Fruit fly (Drosophila melanogaster) whole organism, embryonic: ENCODE data around the gene Neto.

Experiments
- Abd-B ChIP-seq: fragments of 200-800 bp; sonication (Bioruptor generic); optimal IDR thresholded peaks from 2 replicates; lab custom pipeline; 2018; ENCODE audit warnings: missing biosample characterization, mild to moderate bottlenecking, missing genetic modification characterization, moderate library complexity
- Atf-2 ChIP-seq: fragments of 200-800 bp; sonication (Bioruptor generic); optimal IDR thresholded peaks from 2 replicates; lab custom pipeline; 2016; ENCODE audit warnings: missing biosample characterization, missing genetic modification characterization
- CG10462 ChIP-seq: fragments of 200-800 bp; sonication (Bioruptor generic); optimal IDR thresholded peaks from 2 replicates; lab custom pipeline; 2016; ENCODE audit warnings: missing biosample characterization, missing genetic modification characterization
- CG10979 ChIP-seq: fragments of 200-800 bp; sonication (Bioruptor generic); optimal IDR thresholded peaks from 2 replicates; lab custom pipeline; 2018; ENCODE audit warnings: missing biosample characterization, mild to moderate bottlenecking, missing genetic modification characterization, moderate library complexity
- CG12104 ChIP-seq: fragments of 200-800 bp; sonication (Bioruptor generic); optimal IDR thresholded peaks from 3 replicates; lab custom pipeline; 2016; ENCODE audit warnings: missing biosample characterization, missing genetic modification characterization
- CG12299 ChIP-seq: fragments of 200-800 bp; sonication (Bioruptor generic); optimal IDR thresholded peaks from 2 replicates; lab custom pipeline; 2018; ENCODE audit warnings: missing biosample characterization, mild to moderate bottlenecking, missing genetic modification characterization
- CG16863 ChIP-seq: fragments of 200-800 bp; sonication (Bioruptor generic); optimal IDR thresholded peaks from 3 replicates; lab custom pipeline; 2016; ENCODE audit warnings: missing biosample characterization, missing genetic modification characterization
- CG1792 ChIP-seq: fragments of 200-800 bp; sonication (Bioruptor generic); optimal IDR thresholded peaks from 2 replicates; lab custom pipeline; 2016; ENCODE audit warnings: missing biosample characterization, missing genetic modification characterization
- CG2116 ChIP-seq: fragments of 200-800 bp; sonication (Bioruptor generic); optimal IDR thresholded peaks from 3 replicates; lab custom pipeline; 2018; ENCODE audit warnings: missing biosample characterization, mild to moderate bottlenecking, missing genetic modification characterization
- CG3407 ChIP-seq: fragments of 200-800 bp; sonication (Bioruptor generic); optimal IDR thresholded peaks from 2 replicates; lab custom pipeline; 2018; ENCODE audit warnings: missing biosample characterization, mild to moderate bottlenecking, missing genetic modification characterization
- CG3995 ChIP-seq: fragments of 200-800 bp; sonication (Bioruptor generic); optimal IDR thresholded peaks from 3 replicates; lab custom pipeline; 2016; ENCODE audit warnings: missing biosample characterization, missing genetic modification characterization
- CG4282 ChIP-seq: fragments of 200-800 bp; sonication (Bioruptor generic); optimal IDR thresholded peaks from 2 replicates; lab custom pipeline; 2016; ENCODE audit warnings: missing biosample characterization, missing genetic modification characterization
- CG4617 ChIP-seq: fragments of 200-800 bp; sonication (Bioruptor generic); optimal IDR thresholded peaks from 3 replicates; lab custom pipeline; 2016; ENCODE audit warnings: missing biosample characterization, missing genetic modification characterization, borderline replicate concordance
- CG5180 ChIP-seq: fragments of 200-800 bp; sonication (Bioruptor generic); optimal IDR thresholded peaks from 3 replicates; lab custom pipeline; 2017; ENCODE audit warnings: missing biosample characterization, missing genetic modification characterization, mild to moderate bottlenecking, moderate library complexity, missing genetic modification reagents
- CG6854 ChIP-seq: fragments of 200-800 bp; sonication (Bioruptor generic); optimal IDR thresholded peaks from 3 replicates; lab custom pipeline; 2017; ENCODE audit warnings: missing biosample characterization, mild to moderate bottlenecking, missing genetic modification characterization
- CG8281 ChIP-seq: fragments of 200-800 bp; sonication (Bioruptor generic); optimal IDR thresholded peaks from 2 replicates; lab custom pipeline; 2018; ENCODE audit warnings: missing biosample characterization, mild to moderate bottlenecking, missing genetic modification characterization, moderate library complexity
- CG9797 ChIP-seq: fragments of 200-800 bp; sonication (Bioruptor generic); optimal IDR thresholded peaks from 3 replicates; lab custom pipeline; 2018; ENCODE audit warnings: missing biosample characterization, mild to moderate bottlenecking, missing genetic modification characterization
- Dfd ChIP-seq, 2 experiments: fragments of >200 bp; optimal IDR thresholded peaks; 2 replicates each; lab custom pipeline; 2017; ENCODE audit warnings: missing biosample characterization in 2 of 2, missing genetic modification characterization in 2 of 2
- E2f1 ChIP-seq: fragments of 200-800 bp; sonication (Bioruptor generic); IDR thresholded peaks from 2 replicates; pipeline ENCODE4 v1.3.6; 2022; ENCODE audit warnings: missing biosample characterization, missing genetic modification characterization
- ERR ChIP-seq: fragments of 200-800 bp; sonication (Bioruptor generic); optimal IDR thresholded peaks from 2 replicates; lab custom pipeline; 2016; ENCODE audit warnings: missing biosample characterization, missing genetic modification characterization
- Fer2 ChIP-seq: fragments of 200-800 bp; sonication (Bioruptor generic); optimal IDR thresholded peaks from 2 replicates; lab custom pipeline; 2018; ENCODE audit warnings: missing biosample characterization, mild to moderate bottlenecking, missing genetic modification characterization, moderate library complexity
- HLH3B ChIP-seq: fragments of 200-800 bp; sonication (Bioruptor generic); IDR thresholded peaks from 2 replicates; pipeline ENCODE4 v1.3.6; 2022; ENCODE audit warnings: missing biosample characterization, missing genetic modification characterization
- Hr51 ChIP-seq, 2 experiments: fragments of 200-800 bp; sonication (Bioruptor generic); optimal IDR thresholded peaks; 2 replicates in 1 of 2; 3 replicates in 1 of 2; lab custom pipeline; 2016 to 2018; ENCODE audit warnings: missing biosample characterization in 2 of 2, missing genetic modification characterization in 2 of 2, mild to moderate bottlenecking in 1 of 2, moderate library complexity in 1 of 2
- MBD-R2 ChIP-seq: fragments of 200-800 bp; sonication (Bioruptor generic); IDR thresholded peaks from 2 replicates; pipeline ENCODE4 v1.3.6; 2022; ENCODE audit warnings: missing biosample characterization, missing genetic modification characterization
- MESR4 ChIP-seq: fragments of 200-800 bp; sonication (Bioruptor generic); optimal IDR thresholded peaks from 2 replicates; lab custom pipeline; 2018; ENCODE audit warnings: missing biosample characterization, mild to moderate bottlenecking, missing genetic modification characterization, moderate library complexity
- Meics ChIP-seq: fragments of 200-800 bp; sonication (Bioruptor generic); optimal IDR thresholded peaks from 2 replicates; lab custom pipeline; 2017; ENCODE audit warnings: missing biosample characterization, mild to moderate bottlenecking, missing genetic modification characterization
- NFAT ChIP-seq: fragments of 200-800 bp; sonication (Bioruptor generic); IDR thresholded peaks from 2 replicates; pipeline ENCODE4 v1.3.6; 2022; ENCODE audit warnings: missing biosample characterization, missing genetic modification characterization
- NK7.1 ChIP-seq: fragments of 200-800 bp; sonication (Bioruptor generic); optimal IDR thresholded peaks from 3 replicates; lab custom pipeline; 2016; ENCODE audit warnings: missing biosample characterization, missing genetic modification characterization
- Rx ChIP-seq: fragments of 200-800 bp; sonication (Bioruptor generic); IDR thresholded peaks from 2 replicates; pipeline ENCODE4 v1.3.6; 2022; ENCODE audit warnings: missing biosample characterization, missing genetic modification characterization
- Sin3A ChIP-seq: fragments of >200 bp; optimal IDR thresholded peaks from 2 replicates; lab custom pipeline; 2018
- Sox102F ChIP-seq: fragments of 200-800 bp; sonication (Bioruptor generic); optimal IDR thresholded peaks from 2 replicates; lab custom pipeline; 2018; ENCODE audit warnings: missing biosample characterization, mild to moderate bottlenecking, missing genetic modification characterization, moderate library complexity
- Sry-δ ChIP-seq: fragments of 200-800 bp; sonication (Bioruptor generic); optimal IDR thresholded peaks from 2 replicates; lab custom pipeline; 2016; ENCODE audit warnings: missing biosample characterization, missing genetic modification characterization
- Ssrp ChIP-seq: fragments of 200-800 bp; sonication (Bioruptor generic); optimal IDR thresholded peaks from 2 replicates; lab custom pipeline; 2018; ENCODE audit warnings: missing biosample characterization, mild to moderate bottlenecking, missing genetic modification characterization, moderate library complexity
- Xrp1 ChIP-seq: fragments of 200-800 bp; sonication (Bioruptor generic); IDR thresholded peaks from 2 replicates; pipeline ENCODE4 v1.3.6; 2022; ENCODE audit warnings: missing biosample characterization, missing genetic modification characterization
- amos ChIP-seq: fragments of 200-800 bp; sonication (Bioruptor generic); IDR thresholded peaks from 2 replicates; pipeline ENCODE4 v1.3.6; 2022; ENCODE audit warnings: missing biosample characterization, missing genetic modification characterization; ENCODE audit not compliant: partially characterized antibody
- cato ChIP-seq: fragments of 200-800 bp; sonication (Bioruptor generic); optimal IDR thresholded peaks from 2 replicates; lab custom pipeline; 2016; ENCODE audit warnings: missing biosample characterization, missing genetic modification characterization, borderline replicate concordance
- caup ChIP-seq: fragments of 200-800 bp; sonication (Bioruptor generic); optimal IDR thresholded peaks from 3 replicates; lab custom pipeline; 2017; ENCODE audit warnings: missing biosample characterization, mild to moderate bottlenecking, missing genetic modification characterization, moderate library complexity; ENCODE audit not compliant: severe bottlenecking
- chn ChIP-seq: fragments of 200-800 bp; sonication (Bioruptor generic); optimal IDR thresholded peaks from 2 replicates; lab custom pipeline; 2016; ENCODE audit warnings: missing biosample characterization, missing genetic modification characterization
- exex ChIP-seq: fragments of 200-800 bp; sonication (Bioruptor generic); optimal IDR thresholded peaks from 4 replicates; lab custom pipeline; 2018; ENCODE audit warnings: missing biosample characterization, mild to moderate bottlenecking, missing genetic modification characterization, moderate library complexity
- fru ChIP-seq: fragments of >200 bp; optimal IDR thresholded peaks from 2 replicates; lab custom pipeline; 2017
- gsb ChIP-seq: fragments of 200-800 bp; sonication (Bioruptor generic); IDR thresholded peaks from 2 replicates; pipeline ENCODE4 v1.3.6; 2022; ENCODE audit warnings: missing biosample characterization, missing genetic modification characterization
- ken ChIP-seq: fragments of 200-800 bp; sonication (Bioruptor generic); IDR thresholded peaks from 3 replicates; pipeline ENCODE4 v1.3.6; 2022; ENCODE audit warnings: missing biosample characterization, missing genetic modification characterization
- lab ChIP-seq: fragments of 200-800 bp; sonication (Bioruptor generic); optimal IDR thresholded peaks from 3 replicates; lab custom pipeline; 2017; ENCODE audit warnings: missing biosample characterization, missing genetic modification characterization, mild to moderate bottlenecking, moderate library complexity, missing genetic modification reagents
- otp ChIP-seq: fragments of 200-800 bp; sonication (Bioruptor generic); IDR thresholded peaks from 3 replicates; pipeline ENCODE4, ENCODE4 v1.3.6; 2022; ENCODE audit warnings: missing biosample characterization, missing genetic modification characterization
- phol ChIP-seq: fragments of 200-800 bp; sonication (Bioruptor generic); optimal IDR thresholded peaks from 3 replicates; lab custom pipeline; 2018; ENCODE audit warnings: missing biosample characterization, mild to moderate bottlenecking, missing genetic modification characterization, moderate library complexity
- pros ChIP-seq: fragments of 200-800 bp; sonication (Bioruptor generic); optimal IDR thresholded peaks from 3 replicates; lab custom pipeline; 2019; ENCODE audit warnings: missing biosample characterization, mild to moderate bottlenecking, missing genetic modification characterization, moderate library complexity
- psq ChIP-seq: fragments of 200-800 bp; sonication (Bioruptor generic); optimal IDR thresholded peaks from 2 replicates; lab custom pipeline; 2017; ENCODE audit warnings: missing biosample characterization, missing genetic modification characterization
- ro ChIP-seq: fragments of 200-800 bp; sonication (Bioruptor generic); IDR thresholded peaks from 2 replicates; pipeline ENCODE4 v1.3.6; 2022; ENCODE audit warnings: missing biosample characterization, missing genetic modification characterization
- stc ChIP-seq: fragments of 200-800 bp; sonication (Bioruptor generic); IDR thresholded peaks from 2 replicates; pipeline ENCODE4 v1.3.6; 2022; ENCODE audit warnings: missing biosample characterization, missing genetic modification characterization
- trem ChIP-seq: fragments of 200-800 bp; optimal IDR thresholded peaks from 3 replicates; lab custom pipeline; 2019; ENCODE audit warnings: missing biosample characterization, mild to moderate bottlenecking, missing genetic modification characterization, moderate library complexity
- trh ChIP-seq: fragments of 200-800 bp; sonication (Bioruptor generic); optimal IDR thresholded peaks from 2 replicates; lab custom pipeline; 2016; ENCODE audit warnings: missing biosample characterization, missing genetic modification characterization
- zen2 ChIP-seq: fragments of 200-800 bp; sonication (Bioruptor generic); IDR thresholded peaks from 3 replicates; pipeline ENCODE4 v1.3.6; 2022; ENCODE audit warnings: missing biosample characterization, missing genetic modification characterization; ENCODE audit not compliant: partially characterized antibody

The Neto gene

dm6 chrX:13568127-13568526 is 122.4 kb downstream of the Neto start (continued):
- TF ChIP-seq CG8281 (tag; lab: Kevin White, UChicago) (no peak), CG1792 (GFP tag; lab: Kevin White, UChicago) (no peak), trh (GFP tag; lab: Kevin White, UChicago) (no peak), MBD-R2 (GFP tag; lab: Robert Waterston, UW) (no peak), CG5180 (GFP tag; lab: Kevin White, UChicago) (no peak), NK7.1 (GFP tag; lab: Kevin White, UChicago) (no peak), CG4617 (no peak), gsb (GFP tag; lab: Robert Waterston, UW) (no peak), amos (no peak), zen2 (GFP tag; lab: Robert Waterston, UW) (no peak), CG10462 (no peak), Meics (GFP tag; lab: Kevin White, UChicago) (peak; percentile 10), Dfd (GFP tag; optimal IDR thresholded peaks at IDR 0.05; lab: Kevin White, UChicago) (no peak), CG9797 (GFP tag; lab: Kevin White, UChicago) (no peak), Xrp1 (GFP tag; lab: Robert Waterston, UW) (peak; percentile 46; the same call in 1 of the 2 replicates), Sin3A (lab: Kevin White, UChicago) (no peak), ERR (GFP tag; lab: Kevin White, UChicago) (no peak), Abd-B (GFP tag; lab: Kevin White, UChicago) (no peak), fru (lab: Kevin White, UChicago) (no peak), MESR4 (no peak), CG10979 (tag; lab: Kevin White, UChicago) (peak; percentile 19), CG6854 (GFP tag; lab: Kevin White, UChicago) (no peak), stc (GFP tag; lab: Robert Waterston, UW) (no peak; the same call in 1 of the 2 replicates), CG3407 (no peak), E2f1 (GFP tag; lab: Robert Waterston, UW) (no peak), Hr51 (GFP tag; optimal IDR thresholded peaks at IDR 0.05; lab: Kevin White, UChicago) (peak in 1 of 2 experiments; percentile 38), pros (GFP tag; lab: Kevin White, UChicago) (no peak), Fer2 (no peak), ken (0 out of 3 replicates have a peak, but pooled peaks have one; percentile 45), Sry-δ (GFP tag; lab: Kevin White, UChicago) (no peak), chn (GFP tag; lab: Kevin White, UChicago) (no peak), CG2116 (GFP tag; lab: Kevin White, UChicago) (no peak), NFAT (GFP tag; lab: Robert Waterston, UW) (no peak), psq (GFP tag; lab: Kevin White, UChicago) (no peak), CG12299 (tag; lab: Kevin White, UChicago) (no peak), caup (GFP tag; lab: Kevin White, UChicago) (no peak), exex (tag; lab: Kevin White, UChicago) (no peak), Sox102F (GFP tag; lab: Kevin White, UChicago) (peak; percentile 37), trem (tag; lab: Kevin White, UChicago) (no peak), CG4282 (GFP tag; lab: Kevin White, UChicago) (no peak), Atf-2 (no peak), cato (GFP tag; lab: Kevin White, UChicago) (no peak), ro (GFP tag; lab: Robert Waterston, UW) (no peak), CG3995 (GFP tag; lab: Kevin White, UChicago) (no peak), lab (GFP tag; lab: Kevin White, UChicago) (peak; percentile 37), phol (tag; lab: Kevin White, UChicago) (peak; percentile 14), Rx (no peak; the same call in 1 of the 2 replicates), CG12104 (GFP tag; lab: Kevin White, UChicago) (no peak), CG16863 (GFP tag; lab: Kevin White, UChicago) (no peak), otp (GFP tag; lab: Robert Waterston, UW) (0 out of 3 replicates have a peak, but pooled peaks have one; percentile 17), HLH3B (no peak), Ssrp (no peak)
